Worm (Caenorhabditis elegans) whole organism, L3 larva: ENCODE results near the gene Y10G11A.1.

ENCODE experiments used
- egl-27 ChIP-seq: sonication (generic microtip); optimal IDR thresholded peaks from 4 replicates; lab custom pipeline; 2017; ENCODE audit warnings: missing biosample characterization, missing genetic modification reagents, missing genetic modification characterization
- fkh-10 ChIP-seq: sonication (generic microtip); optimal IDR thresholded peaks from 2 replicates; lab custom pipeline; 2017; ENCODE audit warnings: missing biosample characterization, missing genetic modification reagents, missing genetic modification characterization
- lin-39 ChIP-seq: fragments of 150-350 bp; optimal IDR thresholded peaks from 2 replicates; lab custom pipeline; 2018; ENCODE audit warnings: missing biosample characterization, missing genetic modification reagents, missing genetic modification characterization
- nhr-11 ChIP-seq: fragments of 150-350 bp; optimal IDR thresholded peaks from 2 replicates; lab custom pipeline; 2014; ENCODE audit warnings: missing biosample characterization, missing genetic modification characterization
- nhr-237 ChIP-seq: fragments of 150-350 bp; optimal IDR thresholded peaks from 2 replicates; lab custom pipeline; 2014; ENCODE audit warnings: missing biosample characterization, missing genetic modification characterization
- pqm-1 ChIP-seq: fragments of 150-350 bp; optimal IDR thresholded peaks from 2 replicates; lab custom pipeline; 2017; ENCODE audit warnings: missing biosample characterization, missing genetic modification characterization, inconsistent platforms
- snpc-4 ChIP-seq: fragments of 150-350 bp; optimal IDR thresholded peaks from 2 replicates; lab custom pipeline; 2014; ENCODE audit warnings: missing biosample characterization, missing genetic modification characterization
- unc-39 ChIP-seq: sonication (generic microtip); optimal IDR thresholded peaks from 4 replicates; lab custom pipeline; 2017; ENCODE audit warnings: missing biosample characterization, missing genetic modification characterization
- ztf-4 ChIP-seq: fragments of 150-350 bp; optimal IDR thresholded peaks from 2 replicates; lab custom pipeline; 2014; ENCODE audit warnings: missing biosample characterization, missing genetic modification characterization

DNA sequence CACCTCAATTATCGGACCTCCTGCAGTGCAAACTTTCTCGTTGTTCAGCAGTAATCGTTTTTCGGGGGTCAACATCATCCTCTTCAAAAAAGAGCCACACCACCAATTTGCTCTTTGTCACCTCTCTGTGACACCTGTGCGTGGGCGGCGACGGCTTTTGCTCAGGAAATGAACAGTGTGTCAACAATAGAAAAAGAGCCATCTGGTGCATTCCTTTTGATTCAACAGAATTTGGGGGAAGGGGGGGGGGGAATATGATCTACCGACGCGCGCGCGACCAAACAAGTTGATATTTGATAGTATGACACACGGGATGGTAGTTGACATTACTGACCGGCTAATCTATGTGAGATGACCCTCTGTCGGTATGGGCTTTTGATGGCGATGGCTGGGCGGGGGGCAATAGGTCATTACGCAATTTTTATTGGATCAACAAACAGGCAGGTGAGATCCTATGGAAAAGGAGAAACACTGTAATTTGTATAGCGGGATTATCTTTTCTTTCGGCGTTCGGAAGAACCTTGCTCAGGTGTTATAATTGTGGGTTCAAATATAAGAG lies 14.3 kb upstream of the Y10G11A.1 start:
- TF ChIP-seq pqm-1 (no peak), nhr-237 (tag; lab: Kevin White, UChicago) (no peak), nhr-11 (tag; lab: Kevin White, UChicago) (no peak), ztf-4 (tag; lab: Kevin White, UChicago) (no peak), egl-27 (no peak), unc-39 (no peak), fkh-10 (GFP tag; lab: Kevin White, UChicago) (no peak), snpc-4 (tag; lab: Kevin White, UChicago) (no peak), lin-39 (tag; lab: Kevin White, UChicago) (no peak)
